Fruit fly (Drosophila melanogaster): ENCODE data around the gene Nse1.

DNA sequence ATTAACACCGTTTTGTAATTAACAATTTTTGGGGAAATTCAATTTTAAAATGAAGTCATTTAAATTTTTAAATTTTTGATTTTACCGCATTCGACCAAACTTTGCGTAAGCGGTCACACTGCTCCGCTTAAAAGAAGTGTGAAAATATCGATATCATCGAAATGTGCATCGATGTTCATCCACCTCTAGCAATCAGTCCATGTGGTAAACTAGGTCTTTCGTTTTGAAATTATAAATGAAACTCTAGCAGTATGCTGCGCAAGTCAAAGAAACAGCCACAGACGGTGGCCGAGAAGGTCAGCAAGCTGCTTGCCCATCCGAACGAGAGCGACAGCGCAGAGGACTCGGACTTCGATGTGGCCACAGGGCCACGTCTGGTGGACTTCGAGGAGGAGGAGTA, 40.0 kb upstream of the Nse1 start, which contains the start of gene Aatf:
- TF ChIP-seq lola (GFP tag; optimal IDR thresholded peaks at IDR 0.05) (no peak), br (GFP tag; optimal IDR thresholded peaks at IDR 0.05) (no peak), usp (GFP tag; optimal IDR thresholded peaks at IDR 0.05) (no peak), Dfd (GFP tag; optimal IDR thresholded peaks at IDR 0.05) (no peak), ey (GFP tag; optimal IDR thresholded peaks at IDR 0.05) (no peak), Myc (optimal IDR thresholded peaks at IDR 0.05) (no peak)

Measured in whole organism, wandering third instar larva.